Worm (Caenorhabditis elegans): ENCODE results near the gene dpr-1.

Gene dpr-1

DNA sequence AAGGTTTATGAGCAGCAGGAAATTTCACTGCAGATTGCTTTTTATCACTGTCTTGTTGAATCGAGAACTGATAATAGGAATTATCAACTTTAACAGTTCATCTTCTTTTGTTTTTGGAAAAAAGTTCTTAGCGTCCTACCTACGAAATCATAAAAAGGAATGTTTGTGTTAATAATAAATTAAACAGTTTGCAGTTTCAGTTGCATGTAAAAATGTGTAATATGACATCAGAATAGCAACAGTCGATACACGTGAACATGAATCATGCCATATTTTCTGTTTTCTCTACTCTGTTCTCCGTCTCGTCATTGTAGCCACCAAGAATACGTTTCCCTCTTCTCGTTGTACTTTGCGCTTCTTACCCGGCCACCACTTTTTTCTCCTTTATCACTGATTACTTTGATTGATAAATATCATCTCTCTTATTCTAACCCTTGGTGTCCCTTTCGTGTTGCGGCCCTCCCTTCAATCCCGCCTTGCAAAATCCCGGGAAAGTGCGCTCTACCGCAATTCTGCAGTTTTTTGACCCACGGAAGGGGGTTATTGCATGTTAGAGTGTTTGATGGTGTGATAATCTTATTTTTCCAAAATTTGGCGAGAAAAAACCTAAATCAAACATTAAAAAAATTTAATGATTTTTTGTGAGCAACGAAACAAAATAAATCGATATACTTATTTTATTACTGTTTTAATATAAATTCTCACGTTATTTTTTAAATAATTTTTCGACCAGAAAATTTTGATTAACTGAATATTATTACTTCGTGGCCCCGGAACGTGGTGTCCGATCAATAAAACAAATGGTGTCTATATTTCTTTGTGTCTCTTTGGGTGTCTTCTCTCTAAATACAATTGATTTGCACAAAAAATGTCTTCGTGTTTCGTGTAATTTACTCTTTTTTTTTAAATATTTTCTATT, 49.3 kb downstream of the dpr-1 start, which contains the start of gene sptl-3:
Gene sptl-3 (plus strand): TSS at position 869 of the 919 bp plus-strand sequence.
- no peak for TF ChIP-seq ztf-29 (GFP tag; IDR thresholded peaks at IDR 0.05)
- TF ChIP-seq med-1 (GFP tag; optimal IDR thresholded peaks at IDR 0.05; ENCODE audit: insufficient read depth) = no peak
- TF ChIP-seq ztf-23 (GFP tag; IDR thresholded peaks at IDR 0.05) = no peak
- no peak for TF ChIP-seq cog-1 (tag; optimal IDR thresholded peaks at IDR 0.05)
- TF ChIP-seq flt-1 (GFP tag; IDR thresholded peaks at IDR 0.05) = no peak
- no peak for TF ChIP-seq klf-2 (GFP tag; conservative IDR thresholded peaks at IDR 0.05)
- no peak for TF ChIP-seq tab-1 (GFP tag; IDR thresholded peaks at IDR 0.05)
- no peak for TF ChIP-seq ref-1 (GFP tag; conservative IDR thresholded peaks at IDR 0.05)
- no peak for TF ChIP-seq T22C8.4 (GFP tag; IDR thresholded peaks at IDR 0.05)

DNA sequence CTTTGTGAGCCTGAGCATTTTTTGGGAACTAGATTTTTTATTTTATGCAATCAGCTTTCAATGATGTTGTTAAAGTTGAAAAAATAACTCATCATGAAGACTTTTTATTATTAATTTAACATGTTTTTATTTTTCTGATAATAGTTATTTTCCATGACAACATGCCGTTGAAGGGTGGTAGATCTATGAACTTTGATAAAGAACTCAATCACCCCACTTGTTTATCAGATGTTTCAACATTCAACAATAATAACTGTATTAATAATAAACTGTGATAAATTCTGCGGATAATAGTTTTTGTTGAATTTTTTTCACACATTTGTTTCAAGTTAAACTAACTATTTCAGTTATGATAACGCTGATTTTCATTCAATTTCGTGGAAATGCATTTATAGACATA, 50.5 kb downstream of the dpr-1 start:
- TF ChIP-seq ztf-23 (GFP tag; IDR thresholded peaks at IDR 0.05) (no peak), flt-1 (GFP tag; IDR thresholded peaks at IDR 0.05) (no peak), T22C8.4 (GFP tag; IDR thresholded peaks at IDR 0.05) (no peak), klf-2 (GFP tag; conservative IDR thresholded peaks at IDR 0.05) (no peak), cog-1 (tag; optimal IDR thresholded peaks at IDR 0.05) (no peak)

DNA sequence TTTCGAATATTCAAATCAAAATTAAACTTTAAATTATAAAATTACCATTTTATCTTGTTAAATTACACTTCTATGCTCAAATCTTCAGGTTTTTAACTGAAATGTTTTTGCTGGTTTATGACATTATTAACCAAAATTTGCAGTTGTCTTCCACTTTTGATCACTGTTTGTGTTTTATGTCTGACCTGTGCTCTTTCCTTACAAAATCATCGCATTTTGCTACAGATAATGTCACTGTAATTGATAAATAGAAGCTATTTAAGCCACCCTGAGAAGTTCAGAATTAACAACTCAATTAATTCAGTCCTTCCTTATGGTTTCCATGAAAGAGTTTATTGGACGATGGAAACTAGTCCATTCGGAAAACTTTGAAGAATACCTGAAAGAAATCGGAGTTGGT, 51.5 kb downstream of the dpr-1 start, which contains the start of gene lbp-8:
Gene lbp-8 (plus strand): TSS at position 301 of the 400 bp plus-strand sequence.
- TF ChIP-seq ref-1 (GFP tag; conservative IDR thresholded peaks at IDR 0.05) (no peak), tab-1 (GFP tag; IDR thresholded peaks at IDR 0.05) (no peak), cog-1 (tag; optimal IDR thresholded peaks at IDR 0.05) (no peak), ztf-23 (GFP tag; IDR thresholded peaks at IDR 0.05) (no peak), med-1 (GFP tag; optimal IDR thresholded peaks at IDR 0.05; ENCODE audit: insufficient read depth) (no peak), ztf-29 (GFP tag; IDR thresholded peaks at IDR 0.05) (no peak), T22C8.4 (GFP tag; IDR thresholded peaks at IDR 0.05) (no peak), flt-1 (GFP tag; IDR thresholded peaks at IDR 0.05) (no peak), klf-2 (GFP tag; conservative IDR thresholded peaks at IDR 0.05) (no peak)
